Fruit fly (Drosophila melanogaster): ENCODE measurements around the gene CG33203.
A peak's percentile ranks its signal among the peaks of the same experiment; 100 is the strongest.

The CG33203 gene

DNA sequence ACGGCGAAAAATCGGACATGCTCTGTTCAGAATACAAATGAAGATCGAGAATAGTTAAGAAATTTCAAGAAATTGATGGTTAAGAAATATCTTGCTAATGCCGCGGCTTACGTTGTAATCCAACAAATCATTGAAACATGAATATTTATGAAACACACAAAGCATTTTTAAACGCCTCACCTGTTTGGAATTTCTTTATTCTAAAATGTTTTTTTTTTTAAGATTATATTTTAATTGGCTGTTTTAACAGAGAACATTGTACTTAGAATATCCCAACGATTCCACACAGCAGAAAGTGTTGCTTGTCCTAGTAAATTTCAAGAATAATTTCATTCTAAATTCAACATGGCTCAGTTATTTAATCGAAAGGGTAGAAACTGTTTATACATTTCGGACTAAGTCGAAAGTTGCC lies 35.5 kb downstream of the CG33203 start (continued):
- peak; percentile 61 for TF ChIP-seq spab (GFP tag; optimal IDR thresholded peaks at IDR 0.05)
- peak; percentile 63 for TF ChIP-seq Sox14 (GFP tag; optimal IDR thresholded peaks at IDR 0.05)
- peak; percentile 57 for TF ChIP-seq CG6276 (GFP tag; optimal IDR thresholded peaks at IDR 0.05)
- TF ChIP-seq Eip75B (GFP tag; optimal IDR thresholded peaks at IDR 0.05) = peak; percentile 51
- peak; percentile 25 for TF ChIP-seq Lpt (GFP tag; optimal IDR thresholded peaks at IDR 0.05)
- TF ChIP-seq CG6163 (GFP tag; IDR thresholded peaks at IDR 0.05) = peak; percentile 62; the same call in 1 of the 3 replicates
- peak; percentile 63 for TF ChIP-seq OdsH (GFP tag; optimal IDR thresholded peaks at IDR 0.05)
- no peak for TF ChIP-seq CG31627 (GFP tag; optimal IDR thresholded peaks at IDR 0.05)
- TF ChIP-seq CG10631 (GFP tag; optimal IDR thresholded peaks at IDR 0.05) = peak; percentile 77
- TF ChIP-seq Hr4 (GFP tag; optimal IDR thresholded peaks at IDR 0.05) = peak; percentile 67
- no peak for TF ChIP-seq CG9139 (GFP tag; optimal IDR thresholded peaks at IDR 0.05)
- peak; percentile 25 for TF ChIP-seq CG6792 (GFP tag; optimal IDR thresholded peaks at IDR 0.05)
- TF ChIP-seq topi (GFP tag; optimal IDR thresholded peaks at IDR 0.05) = peak; percentile 45
- TF ChIP-seq CG32006 (GFP tag; optimal IDR thresholded peaks at IDR 0.05) = peak; percentile 88
- TF ChIP-seq Smox (GFP tag; optimal IDR thresholded peaks at IDR 0.05) = peak; percentile 1
- TF ChIP-seq eg (GFP tag; IDR thresholded peaks at IDR 0.05) = no peak; the same call in 2 of the 3 replicates
- peak; percentile 28 for TF ChIP-seq Ets96B (tag; optimal IDR thresholded peaks at IDR 0.05)
- peak; percentile 40 for TF ChIP-seq CG6808 (GFP tag; optimal IDR thresholded peaks at IDR 0.05)
- TF ChIP-seq Hr39 (GFP tag; optimal IDR thresholded peaks at IDR 0.05) = peak; percentile 5
- TF ChIP-seq CG3032 (tag; optimal IDR thresholded peaks at IDR 0.05) = peak; percentile 31
- peak; percentile 47 for TF ChIP-seq esn (GFP tag; optimal IDR thresholded peaks at IDR 0.05)
- TF ChIP-seq Sox15 (GFP tag; optimal IDR thresholded peaks at IDR 0.05) = peak; percentile 14
- no peak for TF ChIP-seq fkh (GFP tag; optimal IDR thresholded peaks at IDR 0.05)
- peak; percentile 25 for TF ChIP-seq CG7368 (GFP tag; optimal IDR thresholded peaks at IDR 0.05)
- TF ChIP-seq fd59A (GFP tag; optimal IDR thresholded peaks at IDR 0.05) = peak; percentile 10

DNA sequence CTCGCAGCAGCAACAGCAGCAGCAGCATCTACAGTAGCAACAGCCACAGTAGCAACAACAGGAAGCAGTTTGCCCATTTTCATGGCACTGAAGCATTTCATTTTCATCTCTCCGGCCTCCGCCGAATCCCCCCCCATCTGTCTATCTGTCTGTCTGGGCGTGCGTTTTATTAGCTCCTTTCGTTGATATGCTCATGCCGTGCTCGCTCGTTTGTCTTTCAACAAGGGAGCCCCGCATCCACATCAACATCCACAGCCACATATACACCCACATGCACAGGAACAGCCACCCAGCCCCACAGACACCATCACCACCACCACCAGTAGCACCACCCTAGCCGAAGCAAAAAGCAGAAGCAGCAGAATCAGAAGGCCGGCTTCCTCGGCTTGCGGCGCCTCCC lies 36.0 kb downstream of the CG33203 start:
- TF ChIP-seq dsx (GFP tag; optimal IDR thresholded peaks at IDR 0.05; ENCODE audit: poor library complexity, severe bottlenecking) (no peak), ss (GFP tag; optimal IDR thresholded peaks at IDR 0.05) (peak in 1 of 2 experiments; percentile 58), Blimp-1 (GFP tag; optimal IDR thresholded peaks at IDR 0.05) (no peak), CG34406 (GFP tag; optimal IDR thresholded peaks at IDR 0.05) (no peak), CG7368 (GFP tag; optimal IDR thresholded peaks at IDR 0.05) (no peak), Eip78C (GFP tag) (no peak), Sox102F (GFP tag; optimal IDR thresholded peaks at IDR 0.05) (no peak), vri (GFP tag; optimal IDR thresholded peaks at IDR 0.05) (no peak), OdsH (GFP tag; optimal IDR thresholded peaks at IDR 0.05) (no peak), Eip93F (GFP tag; optimal IDR thresholded peaks at IDR 0.05) (no peak), topi (GFP tag; optimal IDR thresholded peaks at IDR 0.05) (no peak), CG16779 (tag; optimal IDR thresholded peaks at IDR 0.05) (no peak), CG10631 (GFP tag; optimal IDR thresholded peaks at IDR 0.05) (no peak), CG6854 (GFP tag; optimal IDR thresholded peaks at IDR 0.05) (peak; percentile 11)

DNA sequence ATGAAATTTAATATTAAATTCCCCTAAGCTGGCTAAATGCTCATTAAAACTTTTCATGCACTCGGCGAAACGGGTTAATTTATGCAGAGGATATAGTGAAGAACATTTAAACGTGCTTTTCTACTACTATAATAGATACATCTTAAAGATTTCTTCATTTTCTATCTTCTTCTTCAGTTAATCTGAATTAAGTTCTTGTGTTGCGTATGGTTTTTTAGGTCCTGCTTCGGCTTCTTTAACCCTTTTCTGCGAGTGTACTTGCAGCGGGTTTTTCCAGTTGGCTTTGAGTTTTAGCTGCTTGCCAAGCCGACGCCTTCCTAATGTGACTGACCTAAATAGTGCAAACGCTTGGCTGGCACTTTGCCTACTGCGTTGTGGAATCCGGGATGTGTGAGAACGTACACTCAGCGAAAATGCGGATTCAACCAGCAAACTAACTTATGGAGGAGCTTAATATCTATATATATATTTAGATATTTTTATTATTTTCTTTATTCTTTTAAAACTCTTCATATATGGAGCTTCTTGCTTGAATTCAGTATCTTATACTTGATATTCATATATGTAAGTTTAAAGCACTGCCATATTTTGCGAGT lies 36.7 kb downstream of the CG33203 start:
- TF ChIP-seq CG16779 (tag; optimal IDR thresholded peaks at IDR 0.05) = peak; percentile 8
- TF ChIP-seq acj6 (GFP tag; optimal IDR thresholded peaks at IDR 0.05) = peak; percentile 40
- no peak for TF ChIP-seq CG9139 (GFP tag; optimal IDR thresholded peaks at IDR 0.05)
- no peak for TF ChIP-seq Met (GFP tag; optimal IDR thresholded peaks at IDR 0.05)
- TF ChIP-seq CG10631 (GFP tag; optimal IDR thresholded peaks at IDR 0.05) = peak; percentile 2
- TF ChIP-seq Hr4 (GFP tag; optimal IDR thresholded peaks at IDR 0.05) = peak; percentile 75
- TF ChIP-seq CG6792 (GFP tag; optimal IDR thresholded peaks at IDR 0.05) = peak; percentile 32
- TF ChIP-seq OdsH (GFP tag; optimal IDR thresholded peaks at IDR 0.05) = peak; percentile 45
- TF ChIP-seq CG11294 (GFP tag; IDR thresholded peaks at IDR 0.05) = peak; percentile 38
- TF ChIP-seq CG7368 (GFP tag; optimal IDR thresholded peaks at IDR 0.05) = no peak
- peak; percentile 4 for TF ChIP-seq Ets96B (tag; optimal IDR thresholded peaks at IDR 0.05)
- peak; percentile 63 for TF ChIP-seq Eip78C (GFP tag)
- TF ChIP-seq Eip75B (GFP tag; optimal IDR thresholded peaks at IDR 0.05) = peak; percentile 40
- TF ChIP-seq Smox (GFP tag; optimal IDR thresholded peaks at IDR 0.05) = no peak
- TF ChIP-seq fd59A (GFP tag; optimal IDR thresholded peaks at IDR 0.05) = peak; percentile 8
- TF ChIP-seq CG6276 (GFP tag; optimal IDR thresholded peaks at IDR 0.05) = peak; percentile 62
- TF ChIP-seq Lpt (GFP tag; optimal IDR thresholded peaks at IDR 0.05) = peak; percentile 24
- peak; percentile 86 for TF ChIP-seq eg (GFP tag; IDR thresholded peaks at IDR 0.05)
- TF ChIP-seq CG8632 (GFP tag; optimal IDR thresholded peaks at IDR 0.05) = no peak
- peak; percentile 31 for TF ChIP-seq CG11762 (GFP tag; optimal IDR thresholded peaks at IDR 0.05; ENCODE audit: insufficient read depth)
- TF ChIP-seq CG4318 (GFP tag; optimal IDR thresholded peaks at IDR 0.05) = peak; percentile 15
- peak; percentile 6 for TF ChIP-seq net (GFP tag; optimal IDR thresholded peaks at IDR 0.05)
- TF ChIP-seq CG8119 (GFP tag; IDR thresholded peaks at IDR 0.05) = peak; percentile 80
- TF ChIP-seq CG15336 (GFP tag; IDR thresholded peaks at IDR 0.05) = peak; percentile 90
- TF ChIP-seq achi (GFP tag; optimal IDR thresholded peaks at IDR 0.05) = peak; percentile 1

Measured in whole organism, prepupa.